Fruit fly (Drosophila melanogaster): ENCODE data around the gene Paf-AHalpha.

DNA sequence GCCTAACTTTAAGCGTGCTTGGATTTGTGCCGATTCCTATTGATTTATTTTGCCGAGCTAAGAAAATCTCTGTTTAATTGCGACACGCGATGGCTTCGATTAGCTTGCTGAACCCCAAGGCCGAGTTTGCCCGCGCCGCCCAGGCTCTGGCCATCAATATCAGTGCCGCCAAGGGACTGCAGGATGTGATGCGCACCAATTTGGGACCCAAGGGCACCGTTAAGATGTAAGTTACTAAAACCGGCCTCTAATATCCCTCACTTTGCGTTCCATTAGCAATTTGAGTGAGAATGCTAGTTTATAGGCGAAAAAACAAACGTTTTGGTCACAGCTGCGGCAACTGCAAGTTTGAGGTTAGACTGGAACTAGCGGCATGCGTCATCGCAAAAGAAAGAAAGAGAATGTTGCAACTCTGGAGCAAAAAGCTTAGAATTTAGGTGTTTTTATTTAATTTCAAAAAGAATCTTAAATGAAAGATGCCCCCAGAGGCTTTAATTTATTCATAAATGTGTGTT is 38.6 kb downstream of the Paf-AHalpha start:
- TF ChIP-seq Pif1A (GFP tag; optimal IDR thresholded peaks at IDR 0.05) = no peak
- TF ChIP-seq fd96Ca (GFP tag; IDR thresholded peaks at IDR 0.05) = no peak
- no peak for TF ChIP-seq CG8159 (tag; optimal IDR thresholded peaks at IDR 0.05)
- TF ChIP-seq EcR (GFP tag; optimal IDR thresholded peaks at IDR 0.05) = no peak
- no peak for TF ChIP-seq CG13204 (GFP tag; optimal IDR thresholded peaks at IDR 0.05)
- TF ChIP-seq CG15710 (tag; optimal IDR thresholded peaks at IDR 0.05) = no peak
- no peak for TF ChIP-seq CG12605 (GFP tag; IDR thresholded peaks at IDR 0.05)
- TF ChIP-seq D1 (tag; optimal IDR thresholded peaks at IDR 0.05) = no peak
